Worm (Caenorhabditis elegans) whole organism, early embryonic: Measurements from ENCODE around the gene F36F12.3.

Experiments
- F13C5.2 ChIP-seq: sonication (generic microtip); optimal IDR thresholded peaks from 2 replicates; lab custom pipeline; 2017; ENCODE audit warnings: mild to moderate bottlenecking, missing genetic modification characterization, inconsistent platforms, missing compliant biosample characterization
- aly-1 ChIP-seq: sonication (generic microtip); optimal IDR thresholded peaks from 2 replicates; lab custom pipeline; 2016; ENCODE audit warnings: missing genetic modification characterization, missing compliant biosample characterization
- ama-1 ChIP-seq: fragments of 150-350 bp; optimal IDR thresholded peaks from 2 replicates; lab custom pipeline; 2014
- ceh-36 ChIP-seq: sonication (generic microtip); optimal IDR thresholded peaks from 2 replicates; lab custom pipeline; 2016; ENCODE audit warnings: missing genetic modification characterization, inconsistent platforms, missing compliant biosample characterization
- ets-7 ChIP-seq: sonication (generic microtip); optimal IDR thresholded peaks from 2 replicates; lab custom pipeline; 2016; ENCODE audit warnings: missing genotype, missing genetic modification characterization, missing compliant biosample characterization
- hmg-4 ChIP-seq: fragments of 200-800 bp; sonication (Bioruptor generic); optimal IDR thresholded peaks from 2 replicates; lab custom pipeline; 2018; ENCODE audit warnings: mild to moderate bottlenecking, missing genetic modification characterization, missing compliant biosample characterization
- tra-4 ChIP-seq: sonication (generic microtip); optimal IDR thresholded peaks from 2 replicates; lab custom pipeline; 2017; ENCODE audit warnings: missing genetic modification characterization, missing compliant biosample characterization

DNA sequence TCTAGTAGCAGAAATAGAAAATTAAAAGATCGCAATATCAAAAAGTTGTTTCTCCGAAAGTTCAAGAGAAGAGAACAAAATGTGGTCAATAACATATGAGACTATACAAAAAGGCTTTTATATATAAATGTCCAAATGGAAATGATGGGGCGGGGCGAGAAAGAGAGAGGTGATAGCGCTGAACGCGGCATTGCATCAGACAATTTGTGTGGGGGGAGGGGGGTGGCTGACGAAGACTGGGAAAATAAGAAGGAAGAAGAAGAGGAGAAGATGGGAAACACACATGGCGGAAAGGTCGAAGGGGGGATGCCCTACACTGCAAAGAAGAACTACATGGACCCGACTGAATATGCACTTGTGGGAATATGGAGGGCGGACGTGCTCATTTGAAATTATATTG is 49.7 kb downstream of the F36F12.3 start:
- no peak for TF ChIP-seq ama-1 (lab: Kevin White, UChicago)
- TF ChIP-seq F13C5.2 (tag; lab: Kevin White, UChicago) = no peak
- TF ChIP-seq ets-7 = no peak
- no peak for TF ChIP-seq ceh-36 (tag; lab: Kevin White, UChicago)
- no peak for TF ChIP-seq tra-4 (tag; lab: Kevin White, UChicago)
- no peak for TF ChIP-seq aly-1
- TF ChIP-seq hmg-4 (GFP tag; lab: Kevin White, UChicago) = no peak
